Fruit fly (Drosophila melanogaster): Measurements from ENCODE around the gene tacc.

The tacc gene

dm6 chr3R:4748888-4749717, at the start of gene tacc:
TSS of gene tacc (minus strand) at chr3R:4749056.
- TF ChIP-seq Eip78C (GFP tag) (peak; percentile 70), Hr4 (GFP tag; optimal IDR thresholded peaks at IDR 0.05) (no peak), Gug (GFP tag; IDR thresholded peaks at IDR 0.05) (no peak)

dm6 chr3R:4798025-4798424, 49.2 kb upstream of the tacc start:
- TF ChIP-seq CG11902 (GFP tag; optimal IDR thresholded peaks at IDR 0.05) (no peak), Met (GFP tag; optimal IDR thresholded peaks at IDR 0.05) (no peak), CG16779 (tag; optimal IDR thresholded peaks at IDR 0.05) (no peak), acj6 (GFP tag; optimal IDR thresholded peaks at IDR 0.05) (no peak), Hr4 (GFP tag; optimal IDR thresholded peaks at IDR 0.05) (no peak), CG10631 (GFP tag; optimal IDR thresholded peaks at IDR 0.05) (no peak), Ets96B (tag; optimal IDR thresholded peaks at IDR 0.05) (no peak), cyc (GFP tag; optimal IDR thresholded peaks at IDR 0.05) (no peak), CG31627 (GFP tag; optimal IDR thresholded peaks at IDR 0.05) (no peak), esn (GFP tag; optimal IDR thresholded peaks at IDR 0.05) (no peak), Smox (GFP tag; optimal IDR thresholded peaks at IDR 0.05) (no peak), CG15336 (GFP tag; IDR thresholded peaks at IDR 0.05) (no peak), Gug (GFP tag; IDR thresholded peaks at IDR 0.05) (no peak), Hr39 (GFP tag; optimal IDR thresholded peaks at IDR 0.05) (no peak), spab (GFP tag; optimal IDR thresholded peaks at IDR 0.05) (no peak), CG6163 (GFP tag; IDR thresholded peaks at IDR 0.05) (no peak), Sox102F (GFP tag; optimal IDR thresholded peaks at IDR 0.05) (no peak), salr (GFP tag; optimal IDR thresholded peaks at IDR 0.05) (no peak), CG32006 (GFP tag; optimal IDR thresholded peaks at IDR 0.05) (no peak)

dm6 chr3R:4797585-4797984, 48.7 kb upstream of the tacc start:
- no peak for TF ChIP-seq fd85E (GFP tag; optimal IDR thresholded peaks at IDR 0.05)
- no peak for TF ChIP-seq CG10631 (GFP tag; optimal IDR thresholded peaks at IDR 0.05)
- TF ChIP-seq CG32006 (GFP tag; optimal IDR thresholded peaks at IDR 0.05), result no peak
- TF ChIP-seq Eip75B (GFP tag; optimal IDR thresholded peaks at IDR 0.05), result no peak
- no peak for TF ChIP-seq CG3919 (GFP tag; optimal IDR thresholded peaks at IDR 0.05)
- no peak for TF ChIP-seq CG1621 (tag; optimal IDR thresholded peaks at IDR 0.05)
- no peak for TF ChIP-seq Ets21C (GFP tag; optimal IDR thresholded peaks at IDR 0.05)
- TF ChIP-seq CG11294 (GFP tag; IDR thresholded peaks at IDR 0.05), result no peak
- TF ChIP-seq Smox (GFP tag; optimal IDR thresholded peaks at IDR 0.05), result no peak
- no peak for TF ChIP-seq cyc (GFP tag; optimal IDR thresholded peaks at IDR 0.05)
- TF ChIP-seq vri (GFP tag; optimal IDR thresholded peaks at IDR 0.05), result no peak
- no peak for TF ChIP-seq Lpt (GFP tag; optimal IDR thresholded peaks at IDR 0.05)
- TF ChIP-seq Sox14 (GFP tag; optimal IDR thresholded peaks at IDR 0.05), result no peak
- TF ChIP-seq Sox15 (GFP tag; optimal IDR thresholded peaks at IDR 0.05), result no peak
- no peak for TF ChIP-seq Eip93F (GFP tag; optimal IDR thresholded peaks at IDR 0.05)
- TF ChIP-seq esn (GFP tag; optimal IDR thresholded peaks at IDR 0.05), result no peak
- TF ChIP-seq ss (GFP tag; optimal IDR thresholded peaks at IDR 0.05), result no peak
- no peak for TF ChIP-seq CG4318 (GFP tag; optimal IDR thresholded peaks at IDR 0.05)
- no peak for TF ChIP-seq dac (GFP tag; optimal IDR thresholded peaks at IDR 0.05)
- no peak for TF ChIP-seq OdsH (GFP tag; optimal IDR thresholded peaks at IDR 0.05)

dm6 chr3R:4784622-4785021, 35.8 kb upstream of the tacc start, which contains the start of gene Ccdc39:
TSS of gene Ccdc39 (minus strand) at chr3R:4784722.
- no peak for TF ChIP-seq fd59A (GFP tag; optimal IDR thresholded peaks at IDR 0.05)
- TF ChIP-seq Hr38 (GFP tag; optimal IDR thresholded peaks at IDR 0.05), result no peak
- no peak for TF ChIP-seq eg (GFP tag; IDR thresholded peaks at IDR 0.05)

Measured in whole organism, prepupa.